Fruit fly (Drosophila melanogaster): ENCODE data around the gene mtd.

- TF ChIP-seq Ptx1 (GFP tag; IDR thresholded peaks at IDR 0.05) (peak; percentile 87), Side (GFP tag; optimal IDR thresholded peaks at IDR 0.05) (peak; percentile 92), Hmr (GFP tag; optimal IDR thresholded peaks at IDR 0.05) (peak; percentile 95), h (optimal IDR thresholded peaks at IDR 0.05) (no peak), CG15269 (tag; optimal IDR thresholded peaks at IDR 0.05) (peak; percentile 94)
These were observed 66.8 kb downstream of the mtd start for dm6 chr3R:5283360-5283963.

Data from whole organism, embryonic.